Fruit fly (Drosophila melanogaster) whole organism: ENCODE results near the gene CG31051.

ENCODE experiments used
- CG8478 ChIP-seq: fragments of >200 bp; optimal IDR thresholded peaks from 2 replicates; lab custom pipeline; 2018; ENCODE audit warnings: inconsistent platforms
- Dll ChIP-seq: fragments of >200 bp; optimal IDR thresholded peaks from 2 replicates; lab custom pipeline; 2017
- EcR ChIP-seq, 2 experiments: fragments of >200 bp; optimal IDR thresholded peaks; 2 replicates each; lab custom pipeline; 2017; ENCODE audit warnings: missing biosample characterization in 2 of 2, missing genetic modification characterization in 2 of 2, missing genetic modification reagents in 2 of 2
- pan ChIP-seq: fragments of >200 bp; optimal IDR thresholded peaks from 2 replicates; lab custom pipeline; 2017
- psq ChIP-seq: fragments of >200 bp; optimal IDR thresholded peaks from 2 replicates; lab custom pipeline; 2017
- usp ChIP-seq: fragments of >200 bp; optimal IDR thresholded peaks from 2 replicates; lab custom pipeline; 2017; ENCODE audit warnings: missing biosample characterization, missing genetic modification characterization, mixed read lengths

The CG31051 gene

dm6 chr3R:28548457-28548856 lies 28.1 kb upstream of the CG31051 start:
- TF ChIP-seq Dll (lab: Kevin White, UChicago) = no peak
- no peak for TF ChIP-seq psq
- no peak for TF ChIP-seq usp
- no peak for TF ChIP-seq EcR (GFP tag; optimal IDR thresholded peaks at IDR 0.05; lab: Kevin White, UChicago)

DNA sequence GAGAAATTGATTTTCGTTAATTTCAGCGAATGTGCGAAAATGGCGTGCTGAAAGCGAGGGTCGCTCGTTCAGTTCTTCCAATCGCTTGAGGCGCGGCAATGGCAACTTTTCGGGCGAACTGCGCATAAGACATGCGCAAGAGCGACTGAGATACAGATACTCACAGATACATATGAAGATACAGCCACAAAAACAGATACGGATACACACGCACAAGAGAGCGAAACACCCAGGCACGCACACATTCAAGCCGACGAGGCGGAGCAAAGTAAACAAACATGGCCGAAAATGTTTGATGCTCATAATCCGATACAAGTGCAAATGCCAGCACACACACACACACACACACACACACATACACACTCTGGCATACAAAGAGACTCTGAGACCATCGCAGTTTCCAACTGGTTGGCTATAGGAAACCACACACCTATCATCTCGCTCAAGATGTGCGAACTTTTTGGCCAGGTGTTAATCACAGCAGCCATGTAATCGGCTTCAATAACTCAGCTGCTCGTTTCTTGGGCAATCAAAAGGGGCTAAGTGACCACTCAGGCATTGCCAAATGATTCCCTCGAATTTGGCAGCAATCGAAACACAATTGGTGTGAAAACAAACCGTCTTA lies 26.9 kb upstream of the CG31051 start:
- TF ChIP-seq CG8478 (lab: Kevin White, UChicago) (peak; percentile 9), pan (no peak), psq (no peak)

DNA sequence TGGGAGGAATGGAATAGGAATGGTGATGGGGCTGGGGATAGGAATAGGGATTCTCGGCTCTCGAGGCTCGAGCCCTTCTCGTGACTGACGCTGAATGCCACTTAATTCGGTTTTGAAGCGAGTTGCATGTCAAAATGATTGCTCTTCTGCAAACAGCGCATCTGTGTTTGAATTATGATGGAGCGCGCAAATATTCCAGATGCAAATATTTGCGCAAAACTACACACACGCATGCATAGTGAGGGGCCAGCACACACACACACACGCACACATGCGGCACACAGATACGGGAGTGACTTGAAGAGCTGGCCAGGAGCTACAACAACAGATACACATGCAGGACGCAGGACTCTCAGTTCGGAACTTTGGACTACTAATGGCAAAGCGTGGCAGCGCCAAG lies 25.3 kb upstream of the CG31051 start:
- no peak for TF ChIP-seq psq
- no peak for TF ChIP-seq CG8478 (lab: Kevin White, UChicago)
- TF ChIP-seq EcR (GFP tag; optimal IDR thresholded peaks at IDR 0.05; lab: Kevin White, UChicago) = no peak
- no peak for TF ChIP-seq Dll (lab: Kevin White, UChicago)
- no peak for TF ChIP-seq usp
- TF ChIP-seq pan = no peak

DNA sequence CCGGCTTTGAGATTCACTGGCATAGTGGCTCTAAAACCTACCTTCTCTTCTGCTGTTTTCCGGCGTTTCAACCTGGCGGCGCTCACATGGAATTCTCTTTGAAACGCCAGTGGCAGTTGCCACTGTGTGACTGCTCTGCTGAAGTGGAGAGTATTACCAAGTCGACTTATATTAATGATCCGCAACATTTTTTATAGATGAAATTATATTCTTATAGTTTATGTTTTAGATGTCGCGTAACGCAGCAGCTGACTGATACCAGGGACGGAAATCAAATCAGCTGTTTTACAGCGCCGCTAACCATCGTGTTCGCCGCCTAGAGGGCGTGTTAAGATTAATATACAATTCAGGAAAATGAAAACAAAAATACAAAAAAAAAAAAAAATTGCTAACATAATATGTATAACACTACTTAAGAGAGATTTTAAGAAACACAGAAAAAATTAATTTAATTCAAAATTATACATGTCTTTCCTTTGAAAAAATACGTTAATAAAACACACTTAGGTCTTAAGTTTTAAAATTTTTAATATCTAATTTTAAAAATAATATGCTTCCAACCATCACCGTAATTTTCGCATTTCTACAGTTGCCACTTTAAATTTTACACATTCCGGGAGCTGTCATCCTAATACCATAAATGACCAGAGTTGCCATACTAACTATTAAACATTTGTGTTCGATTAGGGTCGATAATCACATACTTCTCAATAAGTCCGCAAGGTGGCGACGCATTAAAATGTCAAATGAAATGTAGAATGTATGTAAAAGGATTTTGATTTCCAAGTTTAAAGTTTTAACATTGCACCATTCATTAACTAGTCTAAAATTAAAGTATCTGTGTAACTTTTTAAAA lies 24.5 kb upstream of the CG31051 start, which contains the start of gene mIF2:
mIF2 (minus strand) TSS at position 280 of the 856 bp plus-strand sequence.
- no peak for TF ChIP-seq pan
- no peak for TF ChIP-seq psq
- no peak for TF ChIP-seq EcR (GFP tag; optimal IDR thresholded peaks at IDR 0.05; lab: Kevin White, UChicago)
- no peak for TF ChIP-seq Dll (lab: Kevin White, UChicago)
- no peak for TF ChIP-seq usp
- no peak for TF ChIP-seq CG8478 (lab: Kevin White, UChicago)

DNA sequence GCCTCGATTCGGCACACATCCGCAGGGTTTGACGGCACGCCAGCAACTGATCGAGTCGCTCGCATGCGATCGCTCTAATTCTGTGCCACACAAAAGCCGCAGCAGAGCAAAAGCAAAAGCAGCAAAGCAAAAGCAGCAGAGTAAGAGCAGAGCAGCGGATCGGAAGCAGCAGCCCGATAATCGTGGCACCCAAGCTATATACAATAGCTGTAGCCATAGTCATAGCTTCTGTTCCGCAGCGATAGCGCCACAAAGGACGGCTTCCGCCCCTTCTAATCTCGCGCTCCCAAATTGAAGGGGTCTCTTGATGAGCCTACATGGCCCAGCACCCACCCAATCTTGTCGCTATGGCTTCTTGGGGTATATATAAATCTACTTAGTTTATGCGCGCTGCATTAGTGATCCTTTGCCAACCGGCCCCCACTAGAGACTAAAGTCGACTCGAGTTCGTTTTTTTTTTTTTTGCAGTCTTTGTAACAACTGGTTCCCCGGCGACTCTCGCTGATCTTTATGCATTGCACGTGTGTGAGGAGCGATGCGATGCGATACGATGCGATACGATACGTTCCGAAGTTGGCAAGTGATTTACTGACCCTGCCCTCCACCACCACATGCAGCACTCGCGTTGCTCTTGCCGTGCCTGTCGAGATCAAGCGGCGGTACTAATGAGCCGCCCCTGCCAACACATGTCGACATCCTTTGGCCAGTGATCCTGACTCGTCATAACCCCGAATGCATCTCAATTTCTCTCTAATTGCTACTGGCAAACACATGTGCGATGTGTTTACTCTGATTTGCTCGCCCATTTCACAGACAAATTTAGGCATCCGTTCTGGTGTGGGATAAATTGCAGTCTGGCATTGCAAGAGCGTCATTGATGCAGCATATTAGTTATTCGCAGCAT lies 20.2 kb upstream of the CG31051 start, which contains the start of gene Ppn:
Ppn (minus strand) TSS at position 51 of the 904 bp plus-strand sequence.
- TF ChIP-seq psq (no peak), EcR (GFP tag; optimal IDR thresholded peaks at IDR 0.05; lab: Kevin White, UChicago) (no peak)

DNA sequence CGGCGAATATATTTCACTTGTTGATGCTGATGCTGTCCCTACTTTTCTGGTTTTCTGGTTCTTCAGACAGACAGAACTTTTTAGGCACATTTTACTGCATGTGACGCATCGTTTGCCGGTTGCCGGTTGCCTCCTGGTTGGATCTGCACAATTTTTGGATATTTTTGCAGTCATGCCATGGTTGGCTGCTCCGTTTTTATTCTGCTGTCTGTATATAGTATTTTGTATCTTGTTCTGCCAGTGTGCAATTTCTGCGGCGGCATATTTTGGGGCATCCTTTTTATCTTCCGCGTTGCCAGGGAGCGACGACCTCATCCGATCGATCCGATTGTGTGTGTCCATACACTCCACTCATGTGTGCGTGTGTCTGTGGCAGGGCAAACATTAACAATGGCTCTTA lies 16.5 kb upstream of the CG31051 start:
- no peak for TF ChIP-seq psq
- TF ChIP-seq pan = no peak
- no peak for TF ChIP-seq CG8478 (lab: Kevin White, UChicago)
- TF ChIP-seq usp = no peak
- no peak for TF ChIP-seq Dll (lab: Kevin White, UChicago)
- TF ChIP-seq EcR (GFP tag; optimal IDR thresholded peaks at IDR 0.05; lab: Kevin White, UChicago) = no peak

DNA sequence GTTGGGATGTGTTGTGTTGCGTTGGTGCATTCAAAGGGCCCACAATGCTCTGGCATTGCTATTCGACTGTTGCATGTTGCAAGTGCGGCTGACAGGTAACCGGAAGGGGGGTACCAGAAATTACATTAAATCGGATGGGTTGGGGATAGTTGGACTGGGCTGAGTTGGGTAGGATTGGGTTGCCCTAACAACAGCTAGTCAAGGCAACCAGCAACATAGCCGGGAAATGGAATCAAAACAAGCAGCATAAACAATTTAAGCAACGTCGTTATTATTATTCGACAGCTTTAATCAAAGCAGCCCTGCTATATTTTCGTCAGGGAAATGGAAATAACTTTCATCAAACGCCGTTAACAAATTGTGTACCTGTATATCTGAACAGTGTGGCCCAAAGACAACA lies 33.7 kb downstream of the CG31051 start, which contains the start of gene Dhc98D:
Dhc98D (plus strand) TSS at position 301 of the 400 bp plus-strand sequence.
- TF ChIP-seq usp = no peak
- no peak for TF ChIP-seq Dll (lab: Kevin White, UChicago)
- TF ChIP-seq pan = no peak
- no peak for TF ChIP-seq CG8478 (lab: Kevin White, UChicago)
- no peak for TF ChIP-seq psq

DNA sequence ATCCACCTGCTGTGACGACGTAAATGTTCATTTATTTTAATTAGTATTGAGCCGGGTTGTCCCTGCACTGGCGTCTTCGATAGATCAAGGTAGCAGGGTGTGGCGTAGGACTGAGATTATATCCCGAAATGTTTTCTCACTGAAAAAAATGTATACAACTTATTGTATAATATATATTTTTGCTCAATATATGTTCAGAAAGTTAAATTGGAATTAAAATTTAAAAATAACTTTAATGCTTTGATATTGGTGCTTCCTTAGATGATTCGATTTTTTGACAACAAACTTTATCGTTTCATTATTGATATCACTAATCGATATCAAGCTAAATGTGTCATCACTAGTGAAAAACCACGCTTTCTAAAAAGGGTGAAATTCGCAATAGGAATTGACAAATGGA lies 36.1 kb downstream of the CG31051 start, which contains the start of gene CG1894:
CG1894 (plus strand) TSS at position 301 of the 400 bp plus-strand sequence.
- TF ChIP-seq usp (no peak), pan (no peak), psq (no peak), EcR (GFP tag; optimal IDR thresholded peaks at IDR 0.05; lab: Kevin White, UChicago) (no peak), Dll (lab: Kevin White, UChicago) (no peak), CG8478 (lab: Kevin White, UChicago) (no peak)
